Worm (Caenorhabditis elegans): ENCODE measurements around the gene T24A6.16.

Gene T24A6.16

ce11 chrV:3523262-3523661 is 39.5 kb downstream of the T24A6.16 start, which contains the start of gene irg-1:
Gene irg-1, plus strand, starts transcription at chrV:3523587.
- TF ChIP-seq cebp-1 (GFP tag; IDR thresholded peaks at IDR 0.05) = peak; percentile 25; the same call in 1 of the 2 replicates
- TF ChIP-seq cebp-1 (tag; optimal IDR thresholded peaks at IDR 0.05) = no peak
- TF ChIP-seq lin-35 (GFP tag; optimal IDR thresholded peaks at IDR 0.05) = no peak

ce11 chrV:3520412-3520811 is 42.3 kb downstream of the T24A6.16 start:
- TF ChIP-seq dox-1 (GFP tag; IDR thresholded peaks at IDR 0.05) (peak; percentile 75), hsf-1 (GFP tag; IDR thresholded peaks at IDR 0.05) (peak; percentile 97), Y53F4B.3 (GFP tag; IDR thresholded peaks at IDR 0.05) (peak; percentile 18; the same call in 1 of the 2 replicates), madf-6 (GFP tag; IDR thresholded peaks at IDR 0.05) (peak; percentile 41; the same call in 1 of the 2 replicates), nfyb-1 (GFP tag; IDR thresholded peaks at IDR 0.05) (peak; percentile 43; the same call in 1 of the 2 replicates)

ce11 chrV:3517889-3518288 is 44.8 kb downstream of the T24A6.16 start, which contains the start of gene str-227:
Gene str-227, plus strand, starts transcription at chrV:3518189.
- TF ChIP-seq ztf-3 (GFP tag; optimal IDR thresholded peaks at IDR 0.05) = no peak
- no peak for TF ChIP-seq let-607 (tag; optimal IDR thresholded peaks at IDR 0.05)
- no peak for TF ChIP-seq ztf-6 (GFP tag; IDR thresholded peaks at IDR 0.05)
- TF ChIP-seq hrde-1 (tag; optimal IDR thresholded peaks at IDR 0.05; ENCODE audit: borderline replicate concordance) = no peak
- no peak for TF ChIP-seq rec-8 (tag; optimal IDR thresholded peaks at IDR 0.05)
- no peak for TF ChIP-seq hlh-12 (tag; optimal IDR thresholded peaks at IDR 0.05)
- TF ChIP-seq die-1 (tag; optimal IDR thresholded peaks at IDR 0.05) = no peak
- TF ChIP-seq bed-2 (GFP tag; IDR thresholded peaks at IDR 0.05) = no peak
- TF ChIP-seq cebp-1 (GFP tag; IDR thresholded peaks at IDR 0.05) = no peak
- TF ChIP-seq cebp-1 (tag; optimal IDR thresholded peaks at IDR 0.05) = no peak
- no peak for TF ChIP-seq F10E7.11 (tag; optimal IDR thresholded peaks at IDR 0.05)
- TF ChIP-seq F22D6.2 (tag; optimal IDR thresholded peaks at IDR 0.05) = no peak
- TF ChIP-seq sea-2 (GFP tag; IDR thresholded peaks at IDR 0.05) = no peak
- TF ChIP-seq ZK185.1 (tag; optimal IDR thresholded peaks at IDR 0.05; ENCODE audit: poor library complexity, severe bottlenecking) = no peak
- no peak for TF ChIP-seq snpc-1.1 (tag; optimal IDR thresholded peaks at IDR 0.05; ENCODE audit: insufficient read depth)
- no peak for TF ChIP-seq nhr-120 (GFP tag; IDR thresholded peaks at IDR 0.05)
- TF ChIP-seq snpc-4 (GFP tag; optimal IDR thresholded peaks at IDR 0.05) = no peak
- no peak for TF ChIP-seq snpc-4 (tag; optimal IDR thresholded peaks at IDR 0.05)
- no peak for TF ChIP-seq repo-1 (tag; optimal IDR thresholded peaks at IDR 0.05)
- TF ChIP-seq ztf-18 (tag; optimal IDR thresholded peaks at IDR 0.05) = no peak
- no peak for TF ChIP-seq mcd-1 (GFP tag; IDR thresholded peaks at IDR 0.05)
- no peak for TF ChIP-seq egl-44 (GFP tag; IDR thresholded peaks at IDR 0.05)

- no peak for TF ChIP-seq ztf-6 (GFP tag; IDR thresholded peaks at IDR 0.05)
- no peak for TF ChIP-seq F37B4.10 (GFP tag; IDR thresholded peaks at IDR 0.05)
- no peak for TF ChIP-seq lsy-27 (tag; optimal IDR thresholded peaks at IDR 0.05; ENCODE audit: borderline replicate concordance, insufficient read depth)
- no peak for TF ChIP-seq unc-130 (GFP tag; optimal IDR thresholded peaks at IDR 0.05)
- no peak for TF ChIP-seq ceh-27 (GFP tag; optimal IDR thresholded peaks at IDR 0.05)
- no peak for TF ChIP-seq attf-6 (GFP tag; IDR thresholded peaks at IDR 0.05)
- no peak for TF ChIP-seq nhr-27 (tag; optimal IDR thresholded peaks at IDR 0.05)
- TF ChIP-seq nfyb-1 (GFP tag; IDR thresholded peaks at IDR 0.05) = no peak
Measured at ce11 chrV:3512381-3512780, 50.3 kb downstream of the T24A6.16 start, which contains the start of gene str-226. Gene str-226, plus strand, starts transcription at chrV:3512681.

All from whole organism, young adult.